Worm (Caenorhabditis elegans) whole organism, L4 larva: ENCODE data around the gene oac-3.

Experiments used
- T20F7.1 ChIP-seq: fragments of 200-800 bp; sonication (Bioruptor generic); optimal IDR thresholded peaks from 2 replicates; lab custom pipeline; 2018; ENCODE audit warnings: mild to moderate bottlenecking, missing genetic modification characterization, missing compliant biosample characterization
- ZK546.5 ChIP-seq, 2 experiments: sonication (generic microtip); optimal IDR thresholded peaks; 2 replicates each; lab custom pipeline; 2017; ENCODE audit warnings: missing biosample characterization in 2 of 2, missing genetic modification characterization in 2 of 2
- ceh-82 ChIP-seq: sonication (generic microtip); optimal IDR thresholded peaks from 2 replicates; lab custom pipeline; 2017; ENCODE audit warnings: missing biosample characterization, missing genetic modification characterization
- egl-27 ChIP-seq: sonication (generic microtip); optimal IDR thresholded peaks from 3 replicates; lab custom pipeline; 2017; ENCODE audit warnings: missing biosample characterization, missing genetic modification reagents, missing genetic modification characterization
- lin-39 ChIP-seq: fragments of 150-350 bp; optimal IDR thresholded peaks from 2 replicates; lab custom pipeline; 2014; ENCODE audit warnings: missing biosample characterization, missing genetic modification reagents, missing genetic modification characterization
- mdl-1 ChIP-seq, 2 experiments: fragments of 150-350 bp in 1 of 2; sonication (generic microtip) in 1 of 2; optimal IDR thresholded peaks; 2 replicates each; lab custom pipeline; 2014 to 2017; ENCODE audit warnings: missing biosample characterization in 2 of 2, missing genetic modification characterization in 2 of 2
- nhr-6 ChIP-seq: fragments of 150-350 bp; optimal IDR thresholded peaks from 2 replicates; lab custom pipeline; 2014; ENCODE audit warnings: missing biosample characterization, missing genetic modification characterization
- unc-39 ChIP-seq: sonication (generic microtip); optimal IDR thresholded peaks from 2 replicates; lab custom pipeline; 2017; ENCODE audit warnings: missing biosample characterization, missing genetic modification characterization
- zfp-2 ChIP-seq: sonication (generic microtip); optimal IDR thresholded peaks from 2 replicates; lab custom pipeline; 2016; ENCODE audit warnings: mild to moderate bottlenecking, missing genetic modification characterization, missing compliant biosample characterization

DNA sequence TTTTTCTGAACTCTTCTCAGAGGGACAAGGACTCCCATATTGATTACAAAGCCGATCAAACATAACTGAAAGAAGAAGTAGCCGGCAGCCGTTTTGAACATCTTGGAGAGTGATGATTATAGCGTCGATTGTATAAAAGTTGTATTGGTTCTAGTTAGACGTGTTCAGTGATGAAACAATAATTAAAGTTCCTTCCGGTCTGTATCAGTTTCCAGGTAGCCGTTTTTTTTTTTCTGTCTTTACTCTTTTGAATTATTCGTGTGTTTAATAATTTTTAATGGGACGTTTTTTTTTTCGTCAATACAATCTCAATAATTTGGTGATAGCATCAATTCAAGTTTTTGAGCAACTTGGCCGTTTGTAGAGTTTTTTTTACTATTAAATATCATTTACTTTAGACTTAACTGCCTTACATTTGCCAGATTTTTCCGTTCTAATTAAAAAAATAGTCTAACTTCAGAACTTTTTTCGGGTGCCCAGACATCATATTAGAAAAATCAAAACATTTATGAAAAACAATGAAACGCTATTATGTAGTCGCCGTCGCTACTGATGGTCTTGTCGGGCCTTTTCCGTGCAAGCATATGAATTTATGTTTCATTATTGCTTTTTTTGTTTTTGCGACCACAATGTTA, 47.2 kb downstream of the oac-3 start, which contains the start of the genes srx-10 and clec-226:
- TF ChIP-seq nhr-6 (tag; lab: Kevin White, UChicago) (no peak), ZK546.5 (tag; optimal IDR thresholded peaks at IDR 0.05; lab: Kevin White, UChicago) (no peak), zfp-2 (tag; lab: Kevin White, UChicago) (no peak), egl-27 (no peak), T20F7.1 (GFP tag; lab: Kevin White, UChicago) (no peak), unc-39 (no peak), mdl-1 (tag; optimal IDR thresholded peaks at IDR 0.05; lab: Kevin White, UChicago) (no peak), ceh-82 (tag; lab: Kevin White, UChicago) (no peak), lin-39 (tag; lab: Kevin White, UChicago) (no peak)
